Worm (Caenorhabditis elegans) whole organism, late embryonic: Measurements from ENCODE around the gene swip-10.

Source experiments
- C08G9.2 ChIP-seq: sonication (generic microtip); optimal IDR thresholded peaks from 2 replicates; lab custom pipeline; 2016; ENCODE audit warnings: mild to moderate bottlenecking, missing genetic modification characterization, moderate library complexity, missing compliant biosample characterization
- C38D4.7 ChIP-seq: fragments of 200-800 bp; sonication (Bioruptor generic); optimal IDR thresholded peaks from 2 replicates; lab custom pipeline; 2018; ENCODE audit warnings: mild to moderate bottlenecking, missing genetic modification characterization, moderate library complexity, missing compliant biosample characterization
- F13H6.1 ChIP-seq: sonication (generic microtip); optimal IDR thresholded peaks from 2 replicates; lab custom pipeline; 2016; ENCODE audit warnings: missing genetic modification characterization, missing compliant biosample characterization
- K02D7.2 ChIP-seq: sonication (generic microtip); optimal IDR thresholded peaks from 2 replicates; lab custom pipeline; 2017; ENCODE audit warnings: mild to moderate bottlenecking, missing genetic modification characterization, missing compliant biosample characterization
- K09A11.1 ChIP-seq: sonication (generic microtip); optimal IDR thresholded peaks from 2 replicates; lab custom pipeline; 2017; ENCODE audit warnings: antibody characterized with exemption, mild to moderate bottlenecking, missing genetic modification characterization, missing compliant biosample characterization; ENCODE audit not compliant: insufficient read depth
- T23F11.4 ChIP-seq: fragments of 200-800 bp; sonication (Bioruptor generic); optimal IDR thresholded peaks from 2 replicates; lab custom pipeline; 2018; ENCODE audit warnings: mild to moderate bottlenecking, missing genetic modification characterization, missing compliant biosample characterization
- ahr-1 ChIP-seq: sonication (generic microtip); optimal IDR thresholded peaks from 2 replicates; lab custom pipeline; 2016; ENCODE audit warnings: missing genetic modification characterization, missing compliant biosample characterization
- ama-1 ChIP-seq: fragments of 150-350 bp; optimal IDR thresholded peaks from 2 replicates; lab custom pipeline; 2014
- ceh-14 ChIP-seq: sonication (generic microtip); optimal IDR thresholded peaks from 2 replicates; lab custom pipeline; 2016; ENCODE audit warnings: missing genotype, missing genetic modification characterization, missing compliant biosample characterization
- ceh-18 ChIP-seq: sonication (generic microtip); optimal IDR thresholded peaks from 2 replicates; lab custom pipeline; 2016; ENCODE audit warnings: missing genetic modification characterization, missing compliant biosample characterization
- ceh-19 ChIP-seq: fragments of 200-800 bp; sonication (Bioruptor generic); optimal IDR thresholded peaks from 2 replicates; lab custom pipeline; 2018; ENCODE audit warnings: mild to moderate bottlenecking, missing genetic modification characterization, missing compliant biosample characterization
- ceh-2 ChIP-seq: sonication (generic microtip); optimal IDR thresholded peaks from 2 replicates; lab custom pipeline; 2016; ENCODE audit warnings: missing genotype, missing genetic modification characterization, missing compliant biosample characterization
- ceh-24 ChIP-seq: sonication (generic microtip); optimal IDR thresholded peaks from 2 replicates; lab custom pipeline; 2016; ENCODE audit warnings: mild to moderate bottlenecking, missing genetic modification characterization, missing compliant biosample characterization
- ceh-45 ChIP-seq: fragments of 200-800 bp; sonication (Bioruptor generic); IDR thresholded peaks from 2 replicates; pipeline ENCODE4 v1.3.6; 2022; ENCODE audit warnings: missing genetic modification reagents, missing genetic modification characterization, missing compliant biosample characterization
- ceh-6 ChIP-seq: fragments of 200-800 bp; sonication (Bioruptor generic); optimal IDR thresholded peaks from 2 replicates; lab custom pipeline; 2018; ENCODE audit warnings: mild to moderate bottlenecking, missing genetic modification characterization, missing compliant biosample characterization
- che-1 ChIP-seq: sonication (generic microtip); optimal IDR thresholded peaks from 2 replicates; lab custom pipeline; 2016; ENCODE audit warnings: mild to moderate bottlenecking, missing genetic modification characterization, missing compliant biosample characterization
- elt-2 ChIP-seq: sonication (generic microtip); optimal IDR thresholded peaks from 2 replicates; lab custom pipeline; 2016; ENCODE audit warnings: missing genetic modification reagents, missing genetic modification characterization, missing compliant biosample characterization
- elt-4 ChIP-seq: sonication (generic microtip); optimal IDR thresholded peaks from 2 replicates; lab custom pipeline; 2016; ENCODE audit warnings: missing genetic modification characterization, missing compliant biosample characterization
- ets-4 ChIP-seq: sonication (generic microtip); optimal IDR thresholded peaks from 2 replicates; lab custom pipeline; 2016; ENCODE audit warnings: missing genetic modification characterization, missing compliant biosample characterization
- fkh-10 ChIP-seq: fragments of 150-350 bp; optimal IDR thresholded peaks from 2 replicates; lab custom pipeline; 2014; ENCODE audit warnings: missing biosample characterization, missing genetic modification reagents, missing genetic modification characterization
- fkh-6 ChIP-seq: sonication (generic microtip); optimal IDR thresholded peaks from 2 replicates; lab custom pipeline; 2016; ENCODE audit warnings: missing genetic modification characterization, missing compliant biosample characterization
- gmeb-2 ChIP-seq: sonication (generic microtip); optimal IDR thresholded peaks from 2 replicates; lab custom pipeline; 2016; ENCODE audit warnings: missing genetic modification characterization, inconsistent platforms, missing compliant biosample characterization
- hlh-13 ChIP-seq: fragments of 200-800 bp; sonication (Bioruptor generic); optimal IDR thresholded peaks from 2 replicates; lab custom pipeline; 2018; ENCODE audit warnings: mild to moderate bottlenecking, missing genetic modification characterization, missing compliant biosample characterization
- hlh-8 ChIP-seq: sonication (generic microtip); optimal IDR thresholded peaks from 2 replicates; lab custom pipeline; 2016; ENCODE audit warnings: missing genotype, missing genetic modification characterization, missing compliant biosample characterization
- lim-6 ChIP-seq: sonication (generic microtip); optimal IDR thresholded peaks from 2 replicates; lab custom pipeline; 2016; ENCODE audit warnings: missing genetic modification characterization, missing compliant biosample characterization
- lin-11 ChIP-seq: fragments of 200-800 bp; sonication (Bioruptor generic); optimal IDR thresholded peaks from 2 replicates; lab custom pipeline; 2018; ENCODE audit warnings: mild to moderate bottlenecking, missing genetic modification characterization, missing compliant biosample characterization
- madf-2 ChIP-seq: sonication (generic microtip); optimal IDR thresholded peaks from 2 replicates; lab custom pipeline; 2017; ENCODE audit warnings: missing genetic modification characterization, missing compliant biosample characterization
- nhr-11 ChIP-seq: fragments of 150-350 bp; optimal IDR thresholded peaks from 2 replicates; lab custom pipeline; 2014; ENCODE audit warnings: missing biosample characterization, missing genetic modification characterization
- nhr-232 ChIP-seq: sonication (generic microtip); optimal IDR thresholded peaks from 2 replicates; lab custom pipeline; 2016; ENCODE audit warnings: missing genetic modification characterization, missing compliant biosample characterization
- odd-2 ChIP-seq: sonication (generic microtip); optimal IDR thresholded peaks from 2 replicates; lab custom pipeline; 2017; ENCODE audit warnings: antibody characterized with exemption, mild to moderate bottlenecking, missing genetic modification characterization, missing compliant biosample characterization
- pat-9 ChIP-seq: fragments of 200-800 bp; sonication (Bioruptor generic); optimal IDR thresholded peaks from 2 replicates; lab custom pipeline; 2018; ENCODE audit warnings: mild to moderate bottlenecking, missing genetic modification characterization, moderate library complexity, missing compliant biosample characterization
- pha-4 ChIP-seq: fragments of 150-350 bp; optimal IDR thresholded peaks from 2 replicates; lab custom pipeline; 2018; ENCODE audit warnings: missing biosample characterization, missing genetic modification reagents, missing genetic modification characterization
- pros-1 ChIP-seq: fragments of 150-350 bp; optimal IDR thresholded peaks from 2 replicates; lab custom pipeline; 2014; ENCODE audit warnings: missing biosample characterization, missing genetic modification reagents, missing genetic modification characterization
- rnt-1 ChIP-seq: sonication (generic microtip); optimal IDR thresholded peaks from 2 replicates; lab custom pipeline; 2016; ENCODE audit warnings: missing genetic modification characterization, missing compliant biosample characterization
- sox-4 ChIP-seq: sonication (generic microtip); optimal IDR thresholded peaks from 2 replicates; lab custom pipeline; 2017; ENCODE audit warnings: mild to moderate bottlenecking, missing genetic modification characterization, inconsistent platforms, missing compliant biosample characterization
- tbx-7 ChIP-seq: sonication (generic microtip); optimal IDR thresholded peaks from 2 replicates; lab custom pipeline; 2016; ENCODE audit warnings: missing genotype, missing genetic modification characterization, missing compliant biosample characterization
- ttx-3 ChIP-seq: sonication (generic microtip); optimal IDR thresholded peaks from 2 replicates; lab custom pipeline; 2016; ENCODE audit warnings: missing genetic modification reagents, missing genetic modification characterization, missing compliant biosample characterization
- unc-42 ChIP-seq: sonication (generic microtip); optimal IDR thresholded peaks from 2 replicates; lab custom pipeline; 2016; ENCODE audit warnings: missing genotype, missing genetic modification characterization, missing compliant biosample characterization
- unc-55 ChIP-seq: sonication (generic microtip); optimal IDR thresholded peaks from 2 replicates; lab custom pipeline; 2017; ENCODE audit warnings: missing biosample characterization, missing genetic modification reagents, missing genetic modification characterization
- zip-5 ChIP-seq: sonication (generic microtip); optimal IDR thresholded peaks from 2 replicates; lab custom pipeline; 2016; ENCODE audit warnings: missing genetic modification characterization, missing compliant biosample characterization

swip-10 gene

DNA sequence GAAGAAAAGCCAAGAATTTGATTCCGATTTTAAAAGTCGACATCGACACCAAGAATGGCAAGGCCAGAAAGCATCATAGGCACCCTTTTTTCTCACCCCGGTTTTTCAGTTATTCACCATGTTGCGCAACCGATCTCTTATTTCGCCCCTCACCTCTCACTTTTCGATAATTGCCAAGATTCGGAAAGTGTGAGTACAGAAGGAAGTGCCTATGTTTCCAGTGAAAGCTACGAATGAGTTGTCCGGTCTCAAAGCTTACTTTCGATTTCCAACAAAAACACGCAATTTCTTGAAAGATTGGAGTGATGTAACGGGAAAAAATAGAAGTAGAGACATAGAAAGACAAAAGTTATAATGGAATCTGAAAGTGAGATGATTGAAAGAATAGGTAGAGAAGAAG is 35.7 kb upstream of the swip-10 start:
- TF ChIP-seq odd-2 (tag; lab: Kevin White, UChicago) (no peak), ceh-18 (no peak), zip-5 (tag; lab: Kevin White, UChicago) (no peak), ttx-3 (no peak), lin-11 (tag; lab: Kevin White, UChicago) (no peak), pros-1 (tag; lab: Kevin White, UChicago) (no peak), che-1 (no peak), ceh-24 (tag; lab: Kevin White, UChicago) (no peak), hlh-13 (GFP tag; lab: Kevin White, UChicago) (no peak), K09A11.1 (no peak), sox-4 (tag; lab: Kevin White, UChicago) (no peak), madf-2 (tag; lab: Kevin White, UChicago) (no peak), ceh-14 (no peak), ceh-2 (tag; lab: Kevin White, UChicago) (no peak)

ce11 chrX:2152062-2152461 is 34.0 kb upstream of the swip-10 start:
- no peak for TF ChIP-seq ttx-3
- no peak for TF ChIP-seq lin-11 (tag; lab: Kevin White, UChicago)
- TF ChIP-seq pat-9, result no peak
- no peak for TF ChIP-seq fkh-6 (tag; lab: Kevin White, UChicago)
- no peak for TF ChIP-seq che-1
- TF ChIP-seq unc-55 (GFP tag; lab: Kevin White, UChicago), result no peak
- no peak for TF ChIP-seq ceh-19 (GFP tag; lab: Kevin White, UChicago)
- no peak for TF ChIP-seq hlh-8
- TF ChIP-seq rnt-1, result no peak

ce11 chrX:2150006-2150405 is 31.9 kb upstream of the swip-10 start, which contains the start of gene npax-2:
TSS of gene npax-2 (minus strand) at chrX:2150106.
- TF ChIP-seq fkh-10 (GFP tag; lab: Kevin White, UChicago), result no peak
- no peak for TF ChIP-seq fkh-6 (tag; lab: Kevin White, UChicago)
- no peak for TF ChIP-seq unc-42 (tag; lab: Kevin White, UChicago)
- TF ChIP-seq K02D7.2 (tag; lab: Kevin White, UChicago), result no peak
- TF ChIP-seq lim-6 (tag; lab: Kevin White, UChicago), result no peak

ce11 chrX:2145629-2146028 is 27.6 kb upstream of the swip-10 start, which contains the start of gene dpy-3:
TSS of gene dpy-3 (minus strand) at chrX:2145647.
- TF ChIP-seq T23F11.4 (GFP tag; lab: Kevin White, UChicago), result no peak
- TF ChIP-seq ahr-1 (tag; lab: Kevin White, UChicago), result no peak
- no peak for TF ChIP-seq nhr-232 (tag; lab: Kevin White, UChicago)
- TF ChIP-seq nhr-11 (tag; lab: Kevin White, UChicago), result no peak
- TF ChIP-seq sox-4 (tag; lab: Kevin White, UChicago), result no peak
- no peak for TF ChIP-seq F13H6.1 (tag; lab: Kevin White, UChicago)
- no peak for TF ChIP-seq fkh-10 (GFP tag; lab: Kevin White, UChicago)
- no peak for TF ChIP-seq pha-4 (tag; lab: Kevin White, UChicago)
- no peak for TF ChIP-seq gmeb-2 (tag; lab: Kevin White, UChicago)

- TF ChIP-seq lin-11 (tag; lab: Kevin White, UChicago), result no peak
- TF ChIP-seq lim-6 (tag; lab: Kevin White, UChicago), result no peak
- TF ChIP-seq elt-2 (tag; lab: Kevin White, UChicago), result no peak
- no peak for TF ChIP-seq ceh-19 (GFP tag; lab: Kevin White, UChicago)
- TF ChIP-seq K09A11.1, result no peak
- TF ChIP-seq nhr-11 (tag; lab: Kevin White, UChicago), result no peak
- no peak for TF ChIP-seq C08G9.2 (tag; lab: Kevin White, UChicago)
- TF ChIP-seq ama-1 (lab: Kevin White, UChicago), result no peak
- no peak for TF ChIP-seq sox-4 (tag; lab: Kevin White, UChicago)
- no peak for TF ChIP-seq rnt-1
- no peak for TF ChIP-seq ceh-6
- no peak for TF ChIP-seq elt-4 (tag; lab: Kevin White, UChicago)
- TF ChIP-seq tbx-7, result no peak
- no peak for TF ChIP-seq C38D4.7 (GFP tag; lab: Kevin White, UChicago)
- TF ChIP-seq odd-2 (tag; lab: Kevin White, UChicago), result no peak
- TF ChIP-seq ceh-45 (GFP tag; lab: Robert Waterston, UW), result no peak
- TF ChIP-seq ets-4 (tag; lab: Kevin White, UChicago), result no peak
- TF ChIP-seq ceh-2 (tag; lab: Kevin White, UChicago), result no peak
These were observed 26.8 kb upstream of the swip-10 start for ce11 chrX:2144875-2145274.
